Worm (Caenorhabditis elegans): Measurements from ENCODE around the gene cnp-2.

DNA sequence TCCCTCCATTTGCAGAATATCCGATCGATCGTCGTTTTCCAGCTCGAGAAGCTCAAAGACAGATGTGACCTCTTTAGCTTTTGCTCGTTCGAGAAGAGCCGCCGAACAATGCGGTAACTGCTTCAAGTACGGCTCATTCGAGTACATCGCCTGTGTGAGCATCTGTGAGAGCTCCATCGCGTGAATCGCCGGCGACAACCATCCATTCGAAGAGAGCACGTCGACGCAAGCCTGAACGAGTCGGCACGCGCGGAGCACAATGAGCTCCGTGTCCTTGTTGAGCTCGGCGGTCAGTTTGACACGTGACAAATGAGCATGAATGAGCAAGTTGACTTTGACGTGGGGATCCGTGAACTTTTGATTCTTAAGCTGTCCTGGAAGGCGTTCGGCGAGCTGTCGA is 32.7 kb upstream of the cnp-2 start:
- TF ChIP-seq egl-43 (GFP tag; IDR thresholded peaks at IDR 0.05) (no peak), ceh-82 (tag; optimal IDR thresholded peaks at IDR 0.05) (no peak), lin-39 (tag; optimal IDR thresholded peaks at IDR 0.05) (no peak), lin-1 (GFP tag; IDR thresholded peaks at IDR 0.05) (no peak), zip-11 (GFP tag; IDR thresholded peaks at IDR 0.05) (no peak)
